Fruit fly (Drosophila melanogaster) whole organism, embryonic: ENCODE measurements around the gene obst-B.
A peak's percentile ranks its signal among the peaks of the same experiment; 100 is the strongest.

ENCODE experiments used
- Antp ChIP-seq: fragments of 200-800 bp; sonication (Bioruptor generic); optimal IDR thresholded peaks from 3 replicates; lab custom pipeline; 2016; ENCODE audit warnings: missing biosample characterization, missing genetic modification characterization
- Asciz ChIP-seq: fragments of 200-800 bp; sonication (Bioruptor generic); optimal IDR thresholded peaks from 2 replicates; lab custom pipeline; 2017; ENCODE audit warnings: missing biosample characterization, mild to moderate bottlenecking, missing genetic modification characterization, missing genetic modification reagents
- CG10267 ChIP-seq: fragments of 200-800 bp; sonication (Bioruptor generic); optimal IDR thresholded peaks from 2 replicates; lab custom pipeline; 2018; ENCODE audit warnings: missing biosample characterization, mild to moderate bottlenecking, missing genetic modification characterization, moderate library complexity
- CG10321 ChIP-seq: fragments of 200-800 bp; sonication (Bioruptor generic); IDR thresholded peaks from 2 replicates; pipeline ENCODE4 v1.3.6; 2022; ENCODE audit warnings: missing biosample characterization, missing genetic modification characterization
- CG11093 ChIP-seq: fragments of 200-800 bp; sonication (Bioruptor generic); IDR thresholded peaks from 3 replicates; pipeline ENCODE4 v1.3.6; 2022; ENCODE audit warnings: missing biosample characterization, missing genetic modification characterization
- CG11456 ChIP-seq: fragments of 200-800 bp; sonication (Bioruptor generic); IDR thresholded peaks from 3 replicates; pipeline ENCODE4 v1.3.6; 2022; ENCODE audit warnings: missing biosample characterization, missing genetic modification characterization
- CG12104 ChIP-seq: fragments of 200-800 bp; sonication (Bioruptor generic); optimal IDR thresholded peaks from 3 replicates; lab custom pipeline; 2016; ENCODE audit warnings: missing biosample characterization, missing genetic modification characterization
- CG12942 ChIP-seq: fragments of 200-800 bp; sonication (Bioruptor generic); optimal IDR thresholded peaks from 3 replicates; lab custom pipeline; 2016; ENCODE audit warnings: missing biosample characterization, missing genetic modification characterization
- CG14860 ChIP-seq: fragments of 200-800 bp; sonication (Bioruptor generic); IDR thresholded peaks from 3 replicates; pipeline ENCODE4 v1.3.6; 2022; ENCODE audit warnings: missing biosample characterization, missing genetic modification characterization; ENCODE audit not compliant: partially characterized antibody
- CG1529 ChIP-seq: fragments of 200-800 bp; sonication (Bioruptor generic); optimal IDR thresholded peaks from 3 replicates; lab custom pipeline; 2018; ENCODE audit warnings: missing biosample characterization, missing genetic modification characterization
- CG17612 ChIP-seq: fragments of 200-800 bp; sonication (Bioruptor generic); IDR thresholded peaks from 2 replicates; pipeline ENCODE4 v1.3.6; 2022; ENCODE audit warnings: missing biosample characterization, missing genetic modification characterization
- CG18262 ChIP-seq: fragments of 200-800 bp; optimal IDR thresholded peaks from 3 replicates; lab custom pipeline; 2019; ENCODE audit warnings: missing biosample characterization, mild to moderate bottlenecking, missing genetic modification characterization, moderate library complexity
- CG1832 ChIP-seq: fragments of 200-800 bp; sonication (Bioruptor generic); optimal IDR thresholded peaks from 2 replicates; lab custom pipeline; 2017; ENCODE audit warnings: missing biosample characterization, mild to moderate bottlenecking, missing genetic modification characterization, inconsistent platforms
- CG18764 ChIP-seq: fragments of 200-800 bp; sonication (Bioruptor generic); optimal IDR thresholded peaks from 3 replicates; lab custom pipeline; 2016; ENCODE audit warnings: missing biosample characterization, missing genetic modification characterization
- CG2129 ChIP-seq: fragments of 200-800 bp; sonication (Bioruptor generic); IDR thresholded peaks from 2 replicates; pipeline ENCODE4 v1.3.6; 2022; ENCODE audit warnings: missing biosample characterization, missing genetic modification characterization; ENCODE audit not compliant: partially characterized antibody
- CG30020 ChIP-seq: fragments of 200-800 bp; optimal IDR thresholded peaks from 2 replicates; lab custom pipeline; 2019; ENCODE audit warnings: missing biosample characterization, mild to moderate bottlenecking, missing genetic modification characterization, moderate library complexity
- CG33213 ChIP-seq: fragments of 200-800 bp; sonication (Bioruptor generic); optimal IDR thresholded peaks from 3 replicates; lab custom pipeline; 2016; ENCODE audit warnings: missing biosample characterization, missing genetic modification characterization
- CG34422 ChIP-seq: fragments of 200-800 bp; sonication (Bioruptor generic); IDR thresholded peaks from 3 replicates; pipeline ENCODE4 v1.3.6; 2022; ENCODE audit warnings: missing biosample characterization, missing genetic modification characterization
- CG4328 ChIP-seq: fragments of 200-800 bp; sonication (Bioruptor generic); optimal IDR thresholded peaks from 3 replicates; lab custom pipeline; 2017; ENCODE audit warnings: missing biosample characterization, missing genetic modification reagents, missing genetic modification characterization
- CG4730 ChIP-seq: fragments of 200-800 bp; sonication (Bioruptor generic); IDR thresholded peaks from 2 replicates; pipeline ENCODE4 v1.3.6; 2022; ENCODE audit warnings: missing biosample characterization, missing genetic modification characterization
- CG6175 ChIP-seq: fragments of 200-800 bp; sonication (Bioruptor generic); IDR thresholded peaks from 3 replicates; pipeline ENCODE4 v1.3.6; 2022; ENCODE audit warnings: missing biosample characterization, missing genetic modification characterization
- CG7839 ChIP-seq: fragments of 200-800 bp; sonication (Bioruptor generic); optimal IDR thresholded peaks from 3 replicates; lab custom pipeline; 2018; ENCODE audit warnings: missing biosample characterization, mild to moderate bottlenecking, missing genetic modification characterization, moderate library complexity
- CHES-1-like ChIP-seq: fragments of 200-800 bp; sonication (Bioruptor generic); optimal IDR thresholded peaks from 2 replicates; lab custom pipeline; 2016; ENCODE audit warnings: missing biosample characterization, missing genetic modification characterization
- Dfd ChIP-seq, 2 experiments: fragments of >200 bp; optimal IDR thresholded peaks; 2 replicates each; lab custom pipeline; 2017; ENCODE audit warnings: missing biosample characterization in 2 of 2, missing genetic modification characterization in 2 of 2
- Drgx ChIP-seq: fragments of 200-800 bp; sonication (Bioruptor generic); IDR thresholded peaks from 2 replicates; pipeline ENCODE4 v1.3.6; 2022; ENCODE audit warnings: missing biosample characterization, missing genetic modification characterization
- Ets97D ChIP-seq: fragments of 200-800 bp; sonication (Bioruptor generic); optimal IDR thresholded peaks from 3 replicates; lab custom pipeline; 2016; ENCODE audit warnings: missing biosample characterization, missing genetic modification characterization
- Fer2 ChIP-seq: fragments of 200-800 bp; sonication (Bioruptor generic); optimal IDR thresholded peaks from 2 replicates; lab custom pipeline; 2018; ENCODE audit warnings: missing biosample characterization, mild to moderate bottlenecking, missing genetic modification characterization, moderate library complexity
- H15 ChIP-seq: fragments of 200-800 bp; sonication (Bioruptor generic); IDR thresholded peaks from 3 replicates; pipeline ENCODE4 v1.3.6; 2022; ENCODE audit warnings: missing biosample characterization, missing genetic modification characterization
- H2.0 ChIP-seq: fragments of 200-800 bp; sonication (Bioruptor generic); IDR thresholded peaks from 2 replicates; pipeline ENCODE4 v1.3.6; 2022; ENCODE audit warnings: missing biosample characterization, missing genetic modification characterization
- HLH54F ChIP-seq: fragments of 200-800 bp; sonication (Bioruptor generic); optimal IDR thresholded peaks from 3 replicates; lab custom pipeline; 2016; ENCODE audit warnings: missing biosample characterization, missing genetic modification characterization
- Hmx ChIP-seq: fragments of 200-800 bp; sonication (Bioruptor generic); optimal IDR thresholded peaks from 2 replicates; lab custom pipeline; 2016; ENCODE audit warnings: missing biosample characterization, missing genetic modification characterization
- Hr3 ChIP-seq: fragments of 200-800 bp; sonication (Bioruptor generic); optimal IDR thresholded peaks from 3 replicates; lab custom pipeline; 2016; ENCODE audit warnings: missing biosample characterization, missing genetic modification characterization
- Max ChIP-seq: fragments of 200-800 bp; sonication (Bioruptor generic); optimal IDR thresholded peaks from 2 replicates; lab custom pipeline; 2016; ENCODE audit warnings: missing biosample characterization, mild to moderate bottlenecking, missing genetic modification characterization
- Meics ChIP-seq: fragments of 200-800 bp; sonication (Bioruptor generic); optimal IDR thresholded peaks from 2 replicates; lab custom pipeline; 2017; ENCODE audit warnings: missing biosample characterization, mild to moderate bottlenecking, missing genetic modification characterization
- Poxn ChIP-seq: fragments of 200-800 bp; sonication (Bioruptor generic); IDR thresholded peaks from 2 replicates; pipeline ENCODE4 v1.3.6; 2022; ENCODE audit warnings: missing biosample characterization, missing genetic modification characterization
- Ptx1 ChIP-seq: fragments of 200-800 bp; sonication (Bioruptor generic); IDR thresholded peaks from 2 replicates; pipeline ENCODE4 v1.3.6; 2022; ENCODE audit warnings: missing biosample characterization, missing genetic modification characterization
- Scr ChIP-seq: fragments of 200-800 bp; sonication (Bioruptor generic); IDR thresholded peaks from 2 replicates; pipeline ENCODE4 v1.3.6; 2022; ENCODE audit warnings: missing biosample characterization, missing genetic modification characterization; ENCODE audit not compliant: partially characterized antibody
- Spps ChIP-seq: fragments of 200-800 bp; sonication (Bioruptor generic); optimal IDR thresholded peaks from 2 replicates; lab custom pipeline; 2018; ENCODE audit warnings: missing biosample characterization, mild to moderate bottlenecking, missing genetic modification characterization
- chn ChIP-seq: fragments of 200-800 bp; sonication (Bioruptor generic); optimal IDR thresholded peaks from 2 replicates; lab custom pipeline; 2016; ENCODE audit warnings: missing biosample characterization, missing genetic modification characterization
- da ChIP-seq: fragments of 200-800 bp; sonication (Bioruptor generic); optimal IDR thresholded peaks from 2 replicates; lab custom pipeline; 2016; ENCODE audit warnings: missing biosample characterization, missing genetic modification characterization
- eve ChIP-seq, 2 experiments: fragments of >200 bp; optimal IDR thresholded peaks; 2 replicates each; lab custom pipeline; 2017; ENCODE audit warnings: missing biosample characterization in 2 of 2, missing genetic modification characterization in 2 of 2
- lab ChIP-seq: fragments of 200-800 bp; sonication (Bioruptor generic); optimal IDR thresholded peaks from 3 replicates; lab custom pipeline; 2017; ENCODE audit warnings: missing biosample characterization, missing genetic modification characterization, mild to moderate bottlenecking, moderate library complexity, missing genetic modification reagents
- nom ChIP-seq: fragments of 200-800 bp; sonication (Bioruptor generic); optimal IDR thresholded peaks from 2 replicates; lab custom pipeline; 2017; ENCODE audit warnings: missing biosample characterization, missing genetic modification characterization, mild to moderate bottlenecking, moderate library complexity, missing genetic modification reagents
- oc ChIP-seq: fragments of 200-800 bp; sonication (Bioruptor generic); optimal IDR thresholded peaks from 2 replicates; lab custom pipeline; 2018; ENCODE audit warnings: missing biosample characterization, mild to moderate bottlenecking, missing genetic modification characterization, moderate library complexity
- repo ChIP-seq: fragments of 200-800 bp; sonication (Bioruptor generic); optimal IDR thresholded peaks from 2 replicates; lab custom pipeline; 2016; ENCODE audit warnings: missing biosample characterization, missing genetic modification characterization
- sd ChIP-seq: fragments of 200-800 bp; sonication (Bioruptor generic); optimal IDR thresholded peaks from 3 replicates; lab custom pipeline; 2018; ENCODE audit warnings: missing biosample characterization, mild to moderate bottlenecking, missing genetic modification characterization, moderate library complexity
- unpg ChIP-seq: fragments of 200-800 bp; sonication (Bioruptor generic); optimal IDR thresholded peaks from 3 replicates; lab custom pipeline; 2018; ENCODE audit warnings: missing biosample characterization, mild to moderate bottlenecking, missing genetic modification characterization, moderate library complexity
- z ChIP-seq: fragments of 200-800 bp; sonication (Bioruptor generic); IDR thresholded peaks from 3 replicates; pipeline ENCODE4 v1.3.6; 2022; ENCODE audit warnings: missing biosample characterization, missing genetic modification characterization
- zen ChIP-seq: fragments of 200-800 bp; sonication (Bioruptor generic); optimal IDR thresholded peaks from 3 replicates; lab custom pipeline; 2018; ENCODE audit warnings: missing biosample characterization, mild to moderate bottlenecking, missing genetic modification characterization, moderate library complexity

obst-B gene

dm6 chr2L:10009800-10010658 is 22.5 kb upstream of the obst-B start (continued):
- TF ChIP-seq Spps, result peak; percentile 89
- TF ChIP-seq CG1529 (GFP tag; lab: Kevin White, UChicago), result peak; percentile 94
- TF ChIP-seq CG7839, result peak; percentile 97
- peak; percentile 74; the same call in 2 of the 3 replicates for TF ChIP-seq z (GFP tag; lab: Robert Waterston, UW)
- peak; percentile 98 for TF ChIP-seq CHES-1-like (GFP tag; lab: Kevin White, UChicago)
- peak; percentile 94 for TF ChIP-seq CG18262 (tag; lab: Kevin White, UChicago)
- TF ChIP-seq CG18764, result peak; percentile 95
- peak; percentile 97 for TF ChIP-seq repo (GFP tag; lab: Kevin White, UChicago)
- peak; percentile 95 for TF ChIP-seq Hr3 (GFP tag; lab: Kevin White, UChicago)
- TF ChIP-seq eve (GFP tag; optimal IDR thresholded peaks at IDR 0.05; lab: Kevin White, UChicago), result peak in 1 of 2 experiments; percentile 96
- peak; percentile 96 for TF ChIP-seq CG4730 (GFP tag; lab: Robert Waterston, UW)
- peak; percentile 90 for TF ChIP-seq Max
- TF ChIP-seq Fer2 (tag; lab: Kevin White, UChicago), result peak; percentile 94
- TF ChIP-seq CG11093 (GFP tag; lab: Robert Waterston, UW), result peak; percentile 96
- TF ChIP-seq Asciz (GFP tag; lab: Kevin White, UChicago), result peak; percentile 91
- TF ChIP-seq H2.0, result peak; percentile 98
- TF ChIP-seq CG17612 (GFP tag; lab: Robert Waterston, UW), result peak; percentile 95
- TF ChIP-seq Meics, result peak; percentile 97
- peak; percentile 98 for TF ChIP-seq nom (GFP tag; lab: Kevin White, UChicago)
- TF ChIP-seq Drgx (GFP tag; lab: Robert Waterston, UW), result peak; percentile 99
- TF ChIP-seq Antp, result peak; percentile 99
- TF ChIP-seq CG33213 (GFP tag; lab: Kevin White, UChicago), result peak; percentile 97
- peak; percentile 97 for TF ChIP-seq oc (tag; lab: Kevin White, UChicago)
- TF ChIP-seq sd (tag; lab: Kevin White, UChicago), result no peak
- peak; percentile 90 for TF ChIP-seq Poxn
- peak; percentile 94 for TF ChIP-seq Hmx (GFP tag; lab: Kevin White, UChicago)
- peak; percentile 76 for TF ChIP-seq CG30020 (tag; lab: Kevin White, UChicago)
- peak; percentile 95 for TF ChIP-seq CG6175
- TF ChIP-seq CG2129 (GFP tag; lab: Robert Waterston, UW), result no peak
- peak; percentile 99 for TF ChIP-seq CG34422 (GFP tag; lab: Robert Waterston, UW)
- peak; percentile 93 for TF ChIP-seq zen
- peak; percentile 83 for TF ChIP-seq CG1832 (GFP tag; lab: Kevin White, UChicago)
- TF ChIP-seq Dfd (GFP tag; optimal IDR thresholded peaks at IDR 0.05; lab: Kevin White, UChicago), result no peak
- TF ChIP-seq HLH54F (GFP tag; lab: Kevin White, UChicago), result peak; percentile 98
- peak; percentile 96 for TF ChIP-seq da (GFP tag; lab: Kevin White, UChicago)
- TF ChIP-seq chn (GFP tag; lab: Kevin White, UChicago), result peak; percentile 98
- peak; percentile 98 for TF ChIP-seq lab (GFP tag; lab: Kevin White, UChicago)
- no peak for TF ChIP-seq CG14860
- peak; percentile 97 for TF ChIP-seq H15 (GFP tag; lab: Robert Waterston, UW)
- no peak for TF ChIP-seq Scr
- peak; percentile 94 for TF ChIP-seq CG12104 (GFP tag; lab: Kevin White, UChicago)
- TF ChIP-seq CG4328 (GFP tag; lab: Kevin White, UChicago), result peak; percentile 92
- peak; percentile 91 for TF ChIP-seq Ets97D (GFP tag; lab: Kevin White, UChicago)
- TF ChIP-seq unpg (GFP tag; lab: Kevin White, UChicago), result peak; percentile 98
- peak; percentile 79 for TF ChIP-seq CG10321 (GFP tag; lab: Robert Waterston, UW)
- TF ChIP-seq CG10267 (tag; lab: Kevin White, UChicago), result peak; percentile 88
- peak; percentile 99 for TF ChIP-seq CG11456 (GFP tag; lab: Robert Waterston, UW)
- peak; percentile 97 for TF ChIP-seq Ptx1
- TF ChIP-seq CG12942 (GFP tag; lab: Kevin White, UChicago), result peak; percentile 96
